Fruit fly (Drosophila melanogaster): ENCODE results near the gene Sf3a1.
A peak's percentile ranks its signal among the peaks of the same experiment; 100 is the strongest.

Sf3a1 gene

dm6 chr3R:17020956-17021355, 18.8 kb upstream of the Sf3a1 start, which contains the start of gene Adsl (continued):
- TF ChIP-seq CG31224 (GFP tag; IDR thresholded peaks at IDR 0.05), result no peak
- peak; percentile 69 for TF ChIP-seq dmrt11E (tag; optimal IDR thresholded peaks at IDR 0.05)
- TF ChIP-seq CoRest (tag; optimal IDR thresholded peaks at IDR 0.05), result peak; percentile 85
- TF ChIP-seq br (optimal IDR thresholded peaks at IDR 0.05), result no peak
- no peak for TF ChIP-seq Kr (GFP tag; optimal IDR thresholded peaks at IDR 0.05)
- peak; percentile 56 for TF ChIP-seq ara (GFP tag; IDR thresholded peaks at IDR 0.05)
- TF ChIP-seq kni (GFP tag; optimal IDR thresholded peaks at IDR 0.05), result peak; percentile 50
- no peak for TF ChIP-seq CkIIα-i1 (GFP tag; IDR thresholded peaks at IDR 0.05)
- no peak for TF ChIP-seq pita (GFP tag; optimal IDR thresholded peaks at IDR 0.05)
- TF ChIP-seq cato (GFP tag; optimal IDR thresholded peaks at IDR 0.05; ENCODE audit: borderline replicate concordance), result peak; percentile 3
- TF ChIP-seq Mes4 (GFP tag; optimal IDR thresholded peaks at IDR 0.05), result peak; percentile 45
- no peak for TF ChIP-seq corto (GFP tag; optimal IDR thresholded peaks at IDR 0.05)
- TF ChIP-seq CG17385 (GFP tag; optimal IDR thresholded peaks at IDR 0.05), result peak; percentile 74
- peak; percentile 62 for TF ChIP-seq oc (tag; optimal IDR thresholded peaks at IDR 0.05)
- TF ChIP-seq knrl (GFP tag; IDR thresholded peaks at IDR 0.05; ENCODE audit: partially characterized antibody), result peak; percentile 29; the same call in 1 of the 3 replicates
- no peak for TF ChIP-seq eve (GFP tag; optimal IDR thresholded peaks at IDR 0.05)
- TF ChIP-seq trh (GFP tag; optimal IDR thresholded peaks at IDR 0.05), result peak; percentile 3
- peak; percentile 60; the same call in 1 of the 2 replicates for TF ChIP-seq CG13287 (GFP tag; IDR thresholded peaks at IDR 0.05; ENCODE audit: partially characterized antibody)
- TF ChIP-seq kah (GFP tag; optimal IDR thresholded peaks at IDR 0.05), result peak; percentile 82
- TF ChIP-seq CG3163 (GFP tag; optimal IDR thresholded peaks at IDR 0.05), result no peak
- peak; percentile 7 for TF ChIP-seq CG6654 (GFP tag; optimal IDR thresholded peaks at IDR 0.05)
- peak; percentile 67 for TF ChIP-seq CG12071 (GFP tag; optimal IDR thresholded peaks at IDR 0.05)
- no peak for TF ChIP-seq CG7556 (GFP tag; optimal IDR thresholded peaks at IDR 0.05)
- no peak for TF ChIP-seq cg (GFP tag; optimal IDR thresholded peaks at IDR 0.05)
- peak; percentile 3 for TF ChIP-seq CG15696 (tag; optimal IDR thresholded peaks at IDR 0.05)
- peak in 1 of 2 experiments; percentile 69 for TF ChIP-seq crp (GFP tag; optimal IDR thresholded peaks at IDR 0.05)
- no peak; the same call in 2 of the 3 replicates for TF ChIP-seq CG6791 (GFP tag; IDR thresholded peaks at IDR 0.05; ENCODE audit: partially characterized antibody)
- peak; percentile 79 for TF ChIP-seq CG14710 (tag; optimal IDR thresholded peaks at IDR 0.05)
- TF ChIP-seq Nf-YB (GFP tag; optimal IDR thresholded peaks at IDR 0.05), result peak; percentile 53
- TF ChIP-seq hth (optimal IDR thresholded peaks at IDR 0.05), result no peak
- peak; percentile 26 for TF ChIP-seq CG10654 (GFP tag; optimal IDR thresholded peaks at IDR 0.05)
- TF ChIP-seq sc (optimal IDR thresholded peaks at IDR 0.05), result no peak
- TF ChIP-seq sc (GFP tag; optimal IDR thresholded peaks at IDR 0.05), result peak; percentile 67
- TF ChIP-seq CG14014 (GFP tag; IDR thresholded peaks at IDR 0.05), result no peak
- peak; percentile 73 for TF ChIP-seq CG10462 (GFP tag; optimal IDR thresholded peaks at IDR 0.05)
- TF ChIP-seq gt (GFP tag; IDR thresholded peaks at IDR 0.05), result no peak
- TF ChIP-seq tx (GFP tag; optimal IDR thresholded peaks at IDR 0.05), result no peak
- peak; percentile 75 for TF ChIP-seq bcd (GFP tag; optimal IDR thresholded peaks at IDR 0.05)
- no peak for TF ChIP-seq CG15601 (tag; optimal IDR thresholded peaks at IDR 0.05)
- TF ChIP-seq sd (tag; optimal IDR thresholded peaks at IDR 0.05), result no peak
- TF ChIP-seq CG15011 (GFP tag; optimal IDR thresholded peaks at IDR 0.05), result peak; percentile 57
- TF ChIP-seq Vsx1 (GFP tag; optimal IDR thresholded peaks at IDR 0.05), result peak; percentile 85
- no peak for TF ChIP-seq dimm (GFP tag; IDR thresholded peaks at IDR 0.05)
- peak; percentile 83 for TF ChIP-seq gsb-n (tag; optimal IDR thresholded peaks at IDR 0.05)
- TF ChIP-seq Dek (tag; optimal IDR thresholded peaks at IDR 0.05), result no peak
- no peak for TF ChIP-seq Ets65A (GFP tag)
- TF ChIP-seq caup (GFP tag; optimal IDR thresholded peaks at IDR 0.05; ENCODE audit: severe bottlenecking), result peak; percentile 89
- 0 out of 3 replicates have a peak, but pooled peaks have one; percentile 32 for TF ChIP-seq so (GFP tag; IDR thresholded peaks at IDR 0.05)
- no peak for TF ChIP-seq grau (tag; optimal IDR thresholded peaks at IDR 0.05)
- TF ChIP-seq Max (GFP tag; optimal IDR thresholded peaks at IDR 0.05), result peak; percentile 86
- TF ChIP-seq Opbp (GFP tag; IDR thresholded peaks at IDR 0.05; ENCODE audit: partially characterized antibody), result no peak
